Worm (Caenorhabditis elegans): ENCODE measurements around the gene ceh-53.

- TF ChIP-seq klf-2 (GFP tag; conservative IDR thresholded peaks at IDR 0.05) = no peak
- TF ChIP-seq flt-1 (GFP tag; IDR thresholded peaks at IDR 0.05) = no peak
- TF ChIP-seq ztf-23 (GFP tag; IDR thresholded peaks at IDR 0.05) = no peak
These were observed 28.9 kb downstream of the ceh-53 start, which contains the start of gene M57.2 for ce11 chrIV:3526831-3527404.

Data from whole organism, midembryonic.